Worm (Caenorhabditis elegans) whole organism, late embryonic: ENCODE data around the gene apd-3.

Experiments used
- C08G9.2 ChIP-seq: sonication (generic microtip); optimal IDR thresholded peaks from 2 replicates; lab custom pipeline; 2016; ENCODE audit warnings: mild to moderate bottlenecking, missing genetic modification characterization, moderate library complexity, missing compliant biosample characterization
- C38D4.7 ChIP-seq: fragments of 200-800 bp; sonication (Bioruptor generic); optimal IDR thresholded peaks from 2 replicates; lab custom pipeline; 2018; ENCODE audit warnings: mild to moderate bottlenecking, missing genetic modification characterization, moderate library complexity, missing compliant biosample characterization
- K09A11.1 ChIP-seq: sonication (generic microtip); optimal IDR thresholded peaks from 2 replicates; lab custom pipeline; 2017; ENCODE audit warnings: antibody characterized with exemption, mild to moderate bottlenecking, missing genetic modification characterization, missing compliant biosample characterization; ENCODE audit not compliant: insufficient read depth
- T23F11.4 ChIP-seq: fragments of 200-800 bp; sonication (Bioruptor generic); optimal IDR thresholded peaks from 2 replicates; lab custom pipeline; 2018; ENCODE audit warnings: mild to moderate bottlenecking, missing genetic modification characterization, missing compliant biosample characterization
- ahr-1 ChIP-seq: sonication (generic microtip); optimal IDR thresholded peaks from 2 replicates; lab custom pipeline; 2016; ENCODE audit warnings: missing genetic modification characterization, missing compliant biosample characterization
- ceh-14 ChIP-seq: sonication (generic microtip); optimal IDR thresholded peaks from 2 replicates; lab custom pipeline; 2016; ENCODE audit warnings: missing genotype, missing genetic modification characterization, missing compliant biosample characterization
- ceh-18 ChIP-seq: sonication (generic microtip); optimal IDR thresholded peaks from 2 replicates; lab custom pipeline; 2016; ENCODE audit warnings: missing genetic modification characterization, missing compliant biosample characterization
- ceh-19 ChIP-seq: fragments of 200-800 bp; sonication (Bioruptor generic); optimal IDR thresholded peaks from 2 replicates; lab custom pipeline; 2018; ENCODE audit warnings: mild to moderate bottlenecking, missing genetic modification characterization, missing compliant biosample characterization
- ceh-22 ChIP-seq: sonication (generic microtip); optimal IDR thresholded peaks from 2 replicates; lab custom pipeline; 2017; ENCODE audit warnings: missing biosample characterization, missing genetic modification characterization
- ceh-24 ChIP-seq: sonication (generic microtip); optimal IDR thresholded peaks from 2 replicates; lab custom pipeline; 2016; ENCODE audit warnings: mild to moderate bottlenecking, missing genetic modification characterization, missing compliant biosample characterization
- ceh-31 ChIP-seq: sonication (generic microtip); optimal IDR thresholded peaks from 2 replicates; lab custom pipeline; 2016; ENCODE audit warnings: missing genetic modification characterization, missing compliant biosample characterization
- ceh-34 ChIP-seq: sonication (generic microtip); optimal IDR thresholded peaks from 2 replicates; lab custom pipeline; 2016; ENCODE audit warnings: mild to moderate bottlenecking, missing genetic modification characterization, missing compliant biosample characterization
- ceh-45 ChIP-seq: fragments of 200-800 bp; sonication (Bioruptor generic); IDR thresholded peaks from 2 replicates; pipeline ENCODE4 v1.3.6; 2022; ENCODE audit warnings: missing genetic modification reagents, missing genetic modification characterization, missing compliant biosample characterization
- ceh-48 ChIP-seq: sonication (generic microtip); optimal IDR thresholded peaks from 2 replicates; lab custom pipeline; 2016; ENCODE audit warnings: missing genetic modification characterization, inconsistent platforms, missing compliant biosample characterization
- ceh-9 ChIP-seq: sonication (generic microtip); optimal IDR thresholded peaks from 2 replicates; lab custom pipeline; 2016; ENCODE audit warnings: mild to moderate bottlenecking, missing genetic modification characterization, inconsistent platforms, missing compliant biosample characterization
- elt-2 ChIP-seq: sonication (generic microtip); optimal IDR thresholded peaks from 2 replicates; lab custom pipeline; 2016; ENCODE audit warnings: missing genetic modification reagents, missing genetic modification characterization, missing compliant biosample characterization
- eyg-1 ChIP-seq: sonication (generic microtip); optimal IDR thresholded peaks from 2 replicates; lab custom pipeline; 2016; ENCODE audit warnings: missing genotype, missing genetic modification characterization, missing compliant biosample characterization
- fax-1 ChIP-seq: sonication (generic microtip); optimal IDR thresholded peaks from 2 replicates; lab custom pipeline; 2016; ENCODE audit warnings: missing genotype, missing genetic modification characterization, missing compliant biosample characterization
- fkh-10 ChIP-seq: fragments of 150-350 bp; optimal IDR thresholded peaks from 2 replicates; lab custom pipeline; 2014; ENCODE audit warnings: missing biosample characterization, missing genetic modification reagents, missing genetic modification characterization
- fkh-6 ChIP-seq: sonication (generic microtip); optimal IDR thresholded peaks from 2 replicates; lab custom pipeline; 2016; ENCODE audit warnings: missing genetic modification characterization, missing compliant biosample characterization
- hlh-15 ChIP-seq: sonication (generic microtip); optimal IDR thresholded peaks from 2 replicates; lab custom pipeline; 2016; ENCODE audit warnings: missing genetic modification characterization, missing compliant biosample characterization
- hlh-30 ChIP-seq: sonication (generic microtip); optimal IDR thresholded peaks from 2 replicates; lab custom pipeline; 2017; ENCODE audit warnings: antibody characterized with exemption, missing genetic modification characterization, missing compliant biosample characterization; ENCODE audit not compliant: insufficient read depth
- hlh-8 ChIP-seq: sonication (generic microtip); optimal IDR thresholded peaks from 2 replicates; lab custom pipeline; 2016; ENCODE audit warnings: missing genotype, missing genetic modification characterization, missing compliant biosample characterization
- lim-6 ChIP-seq: sonication (generic microtip); optimal IDR thresholded peaks from 2 replicates; lab custom pipeline; 2016; ENCODE audit warnings: missing genetic modification characterization, missing compliant biosample characterization
- lin-11 ChIP-seq: fragments of 200-800 bp; sonication (Bioruptor generic); optimal IDR thresholded peaks from 2 replicates; lab custom pipeline; 2018; ENCODE audit warnings: mild to moderate bottlenecking, missing genetic modification characterization, missing compliant biosample characterization
- mec-3 ChIP-seq: sonication (generic microtip); optimal IDR thresholded peaks from 2 replicates; lab custom pipeline; 2016; ENCODE audit warnings: borderline replicate concordance, missing genetic modification characterization, missing compliant biosample characterization
- nfya-1 ChIP-seq: sonication (generic microtip); optimal IDR thresholded peaks from 2 replicates; lab custom pipeline; 2017; ENCODE audit warnings: missing genetic modification characterization, mild to moderate bottlenecking, missing compliant biosample characterization, antibody characterized with exemption, moderate library complexity
- nhr-232 ChIP-seq: sonication (generic microtip); optimal IDR thresholded peaks from 2 replicates; lab custom pipeline; 2016; ENCODE audit warnings: missing genetic modification characterization, missing compliant biosample characterization
- npax-4 ChIP-seq: sonication (generic microtip); optimal IDR thresholded peaks from 2 replicates; lab custom pipeline; 2016; ENCODE audit warnings: missing genetic modification characterization, missing compliant biosample characterization
- pat-9 ChIP-seq: fragments of 200-800 bp; sonication (Bioruptor generic); optimal IDR thresholded peaks from 2 replicates; lab custom pipeline; 2018; ENCODE audit warnings: mild to moderate bottlenecking, missing genetic modification characterization, moderate library complexity, missing compliant biosample characterization
- pax-1 ChIP-seq: fragments of 150-350 bp; optimal IDR thresholded peaks from 2 replicates; lab custom pipeline; 2014; ENCODE audit warnings: missing biosample characterization, missing genetic modification characterization
- pha-2 ChIP-seq: sonication (generic microtip); optimal IDR thresholded peaks from 2 replicates; lab custom pipeline; 2017; ENCODE audit warnings: mild to moderate bottlenecking, missing genetic modification characterization, missing compliant biosample characterization
- pha-4 ChIP-seq: fragments of 150-350 bp; optimal IDR thresholded peaks from 2 replicates; lab custom pipeline; 2018; ENCODE audit warnings: missing biosample characterization, missing genetic modification reagents, missing genetic modification characterization
- pqm-1 ChIP-seq: sonication (generic microtip); optimal IDR thresholded peaks from 2 replicates; lab custom pipeline; 2016; ENCODE audit warnings: missing genetic modification characterization, missing compliant biosample characterization
- rnt-1 ChIP-seq: sonication (generic microtip); optimal IDR thresholded peaks from 2 replicates; lab custom pipeline; 2016; ENCODE audit warnings: missing genetic modification characterization, missing compliant biosample characterization
- sdc-2 ChIP-seq: sonication (generic microtip); optimal IDR thresholded peaks from 2 replicates; lab custom pipeline; 2016; ENCODE audit warnings: missing genotype, missing genetic modification characterization, missing compliant biosample characterization
- sox-2 ChIP-seq: fragments of 200-800 bp; sonication (Bioruptor generic); IDR thresholded peaks from 2 replicates; pipeline ENCODE4 v1.3.6; 2022; ENCODE audit warnings: missing genetic modification reagents, missing genetic modification characterization, missing compliant biosample characterization
- syd-9 ChIP-seq: sonication (generic microtip); optimal IDR thresholded peaks from 2 replicates; lab custom pipeline; 2016; ENCODE audit warnings: mild to moderate bottlenecking, missing genetic modification characterization, moderate library complexity, missing compliant biosample characterization
- tbx-2 ChIP-seq: sonication (generic microtip); optimal IDR thresholded peaks from 2 replicates; lab custom pipeline; 2016; ENCODE audit warnings: missing genetic modification characterization, missing compliant biosample characterization
- unc-42 ChIP-seq: sonication (generic microtip); optimal IDR thresholded peaks from 2 replicates; lab custom pipeline; 2016; ENCODE audit warnings: missing genotype, missing genetic modification characterization, missing compliant biosample characterization
- unc-55 ChIP-seq: sonication (generic microtip); optimal IDR thresholded peaks from 2 replicates; lab custom pipeline; 2017; ENCODE audit warnings: missing biosample characterization, missing genetic modification reagents, missing genetic modification characterization
- ztf-16 ChIP-seq: sonication (generic microtip); optimal IDR thresholded peaks from 2 replicates; lab custom pipeline; 2017; ENCODE audit warnings: missing genetic modification characterization, missing compliant biosample characterization

Gene apd-3

DNA sequence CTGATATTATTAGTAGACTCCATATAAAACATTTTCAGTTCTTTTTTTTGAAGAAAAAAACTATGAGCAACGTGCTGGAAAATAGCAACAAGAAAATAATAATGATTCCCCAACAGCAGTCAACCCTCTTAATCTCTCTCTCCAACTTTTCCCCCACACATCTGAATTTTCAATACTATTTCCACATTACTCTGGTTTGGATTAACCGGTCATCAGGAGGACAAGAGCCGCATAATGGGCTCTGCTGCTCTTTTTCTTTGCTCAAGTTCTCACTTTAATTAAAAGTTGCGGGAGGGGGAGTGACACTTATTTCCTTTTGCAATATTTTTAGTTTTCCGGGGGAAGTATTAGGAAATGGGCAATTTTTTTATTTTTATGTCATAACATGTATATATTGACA lies 18.8 kb downstream of the apd-3 start:
- TF ChIP-seq lim-6 (tag; lab: Kevin White, UChicago) (peak; percentile 17), ceh-14 (peak; percentile 67), pqm-1 (tag; lab: Kevin White, UChicago) (no peak), fkh-10 (no peak), hlh-8 (tag; lab: Kevin White, UChicago) (no peak), pha-2 (tag; lab: Kevin White, UChicago) (no peak), hlh-30 (tag; lab: Kevin White, UChicago) (no peak), elt-2 (no peak), sdc-2 (tag; lab: Kevin White, UChicago) (no peak), tbx-2 (tag; lab: Kevin White, UChicago) (no peak)

- no peak for TF ChIP-seq lin-11 (tag; lab: Kevin White, UChicago)
- TF ChIP-seq C38D4.7 (GFP tag; lab: Kevin White, UChicago), result no peak
- no peak for TF ChIP-seq ceh-24 (tag; lab: Kevin White, UChicago)
- no peak for TF ChIP-seq unc-55 (GFP tag; lab: Kevin White, UChicago)
- TF ChIP-seq T23F11.4 (GFP tag; lab: Kevin White, UChicago), result no peak
- TF ChIP-seq fax-1 (tag; lab: Kevin White, UChicago), result no peak
- TF ChIP-seq pha-4 (tag; lab: Kevin White, UChicago), result no peak
- no peak for TF ChIP-seq hlh-15 (tag; lab: Kevin White, UChicago)
- TF ChIP-seq C08G9.2 (tag; lab: Kevin White, UChicago), result no peak
- no peak for TF ChIP-seq ceh-19 (GFP tag; lab: Kevin White, UChicago)
- no peak for TF ChIP-seq nhr-232 (tag; lab: Kevin White, UChicago)
These were observed 22.1 kb downstream of the apd-3 start, which contains the start of gene col-72 for ce11 chrII:3524097-3524496. Gene col-72 (minus strand): TSS chrII:3524197.

DNA sequence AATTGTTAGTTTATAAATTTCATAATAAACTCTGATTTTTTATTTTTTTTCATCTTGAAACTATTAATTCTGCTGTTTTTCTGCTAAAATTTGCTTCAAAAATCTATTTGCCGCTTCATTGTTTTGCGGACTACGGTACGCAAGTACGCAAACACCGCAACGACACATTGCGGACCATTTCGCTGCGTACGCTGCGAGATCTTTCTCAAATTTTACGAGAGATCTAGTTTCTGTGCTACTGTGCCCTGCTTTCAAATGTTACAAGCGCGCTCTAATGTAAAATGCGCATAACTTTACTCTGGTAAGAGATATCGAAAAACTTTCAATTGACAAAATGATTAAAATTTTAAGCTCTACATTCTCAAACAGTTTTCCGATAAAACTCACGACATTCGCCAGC lies 22.7 kb downstream of the apd-3 start:
- TF ChIP-seq nfya-1 (peak; percentile 50), tbx-2 (tag; lab: Kevin White, UChicago) (peak; percentile 18), unc-42 (tag; lab: Kevin White, UChicago) (peak; percentile 27), sox-2 (GFP tag; lab: Robert Waterston, UW) (peak; percentile 41; the same call in 1 of the 2 replicates), ceh-18 (peak; percentile 41), ceh-31 (tag; lab: Kevin White, UChicago) (peak; percentile 13), ceh-34 (tag; lab: Kevin White, UChicago) (peak; percentile 81)
- TF ChIP-seq, all 69 proteins: peak for 7; not testable (repeated sequence) for 62

ce11 chrII:3520988-3521850 lies 25.0 kb downstream of the apd-3 start, which contains the start of gene W09G10.9:
Gene W09G10.9 (plus strand): TSS chrII:3521800.
- peak; percentile 49 for TF ChIP-seq eyg-1 (tag; lab: Kevin White, UChicago)
- TF ChIP-seq tbx-2 (tag; lab: Kevin White, UChicago), result peak; percentile 80
- peak; percentile 26 for TF ChIP-seq K09A11.1
- peak; percentile 84 for TF ChIP-seq elt-2
- peak; percentile 40 for TF ChIP-seq npax-4 (tag; lab: Kevin White, UChicago)
- peak; percentile 5 for TF ChIP-seq hlh-30 (tag; lab: Kevin White, UChicago)
- peak; percentile 59 for TF ChIP-seq ceh-22
- TF ChIP-seq pat-9 (tag; lab: Kevin White, UChicago), result peak; percentile 73
- peak; percentile 6 for TF ChIP-seq ceh-9
- peak; percentile 46 for TF ChIP-seq ahr-1 (tag; lab: Kevin White, UChicago)
- TF ChIP-seq lin-11 (tag; lab: Kevin White, UChicago), result peak; percentile 79
- TF ChIP-seq sdc-2 (tag; lab: Kevin White, UChicago), result peak; percentile 48
- no peak for TF ChIP-seq pha-4 (tag; lab: Kevin White, UChicago)
- TF ChIP-seq pax-1 (tag; lab: Kevin White, UChicago), result no peak
- peak; percentile 77 for TF ChIP-seq ceh-19 (GFP tag; lab: Kevin White, UChicago)
- no peak for TF ChIP-seq hlh-8 (tag; lab: Kevin White, UChicago)
- TF ChIP-seq mec-3, result no peak
- TF ChIP-seq ceh-48 (tag; lab: Kevin White, UChicago), result peak; percentile 62
- TF ChIP-seq syd-9, result no peak
- TF ChIP-seq ceh-31 (tag; lab: Kevin White, UChicago), result peak; percentile 39
- peak; percentile 57 for TF ChIP-seq ztf-16 (tag; lab: Kevin White, UChicago)
- TF ChIP-seq ceh-45 (GFP tag; lab: Robert Waterston, UW), result peak; percentile 79
- no peak for TF ChIP-seq lim-6 (tag; lab: Kevin White, UChicago)
- peak; percentile 63 for TF ChIP-seq rnt-1 (tag; lab: Kevin White, UChicago)
- TF ChIP-seq pha-2 (tag; lab: Kevin White, UChicago), result peak; percentile 77
- TF ChIP-seq fax-1 (tag; lab: Kevin White, UChicago), result peak; percentile 65
- TF ChIP-seq unc-55 (GFP tag; lab: Kevin White, UChicago), result no peak
- TF ChIP-seq fkh-6 (tag; lab: Kevin White, UChicago), result peak; percentile 66
